Fruit fly (Drosophila melanogaster) Kc167 (cell line): ENCODE data around the gene beat-IIa.

Experiments
- Myc ChIP-seq: fragments of >200 bp; optimal IDR thresholded peaks from 2 replicates; lab custom pipeline; 2017; ENCODE audit warnings: missing external identifiers
- psq ChIP-seq: fragments of >200 bp; optimal IDR thresholded peaks from 2 replicates; lab custom pipeline; 2017; ENCODE audit warnings: missing external identifiers
- ttk ChIP-seq: sonication (Bioruptor generic); optimal IDR thresholded peaks from 2 replicates; lab custom pipeline; 2017; ENCODE audit warnings: missing external identifiers

DNA sequence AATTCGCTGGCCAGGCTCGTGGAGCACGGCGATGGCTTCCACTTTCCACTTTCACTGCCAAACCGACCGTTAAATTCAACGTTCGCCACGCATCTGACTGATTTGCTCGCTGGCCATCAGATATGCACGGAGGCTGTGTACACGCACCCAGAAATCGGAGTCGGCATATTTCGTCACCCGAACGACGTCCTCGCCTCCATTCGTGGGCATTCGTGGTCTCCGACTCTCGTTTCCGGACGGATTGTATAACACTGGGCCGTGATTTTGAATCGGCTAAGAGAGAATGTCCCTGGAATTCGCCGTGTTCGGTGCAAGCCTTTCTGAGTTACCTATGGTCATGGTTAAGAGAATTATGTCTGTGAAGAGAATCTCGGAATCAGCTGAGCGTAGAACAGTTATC lies at the start of gene beat-IIa:
- TF ChIP-seq ttk (lab: Kevin White, UChicago): no peak
- no peak for TF ChIP-seq psq (lab: Kevin White, UChicago)
- TF ChIP-seq Myc: no peak
